Fruit fly (Drosophila melanogaster) whole organism, larva: ENCODE data around the gene Nt5a.

Experiments used
- noc ChIP-seq: fragments of 200-800 bp; sonication (Bioruptor generic); optimal IDR thresholded peaks from 3 replicates; lab custom pipeline; 2019; ENCODE audit warnings: missing biosample characterization, mild to moderate bottlenecking, missing genetic modification characterization, moderate library complexity

Gene Nt5a

dm6 chr3L:1300076-1300635, 7.1 kb downstream of the Nt5a start:
- peak; percentile 95 for TF ChIP-seq noc (tag; lab: Kevin White, UChicago)

dm6 chr3L:1298509-1298908, 8.7 kb downstream of the Nt5a start, which contains the start of gene scf:
scf (plus strand) TSS chr3L:1298672.
- no peak for TF ChIP-seq noc (tag; lab: Kevin White, UChicago)

- TF ChIP-seq noc (tag; lab: Kevin White, UChicago): no peak
Measured at dm6 chr3L:1295693-1296092, 11.5 kb downstream of the Nt5a start, which contains the start of gene Rabex-5. Rabex-5 (plus strand) TSS chr3L:1295913.

- TF ChIP-seq noc (tag; lab: Kevin White, UChicago): no peak
Measured at dm6 chr3L:1294835-1295234, 12.4 kb downstream of the Nt5a start.

- TF ChIP-seq noc (tag; lab: Kevin White, UChicago): no peak
Measured at dm6 chr3L:1280890-1281622, 26.2 kb downstream of the Nt5a start.

dm6 chr3L:1279685-1280084, 27.5 kb downstream of the Nt5a start:
- no peak for TF ChIP-seq noc (tag; lab: Kevin White, UChicago)

- TF ChIP-seq noc (tag; lab: Kevin White, UChicago): no peak
Measured at dm6 chr3L:1277937-1278336, 29.3 kb downstream of the Nt5a start.

dm6 chr3L:1275767-1276166, 31.5 kb downstream of the Nt5a start, which contains the start of gene CG32333:
CG32333 (plus strand) TSS chr3L:1275956.
- TF ChIP-seq noc (tag; lab: Kevin White, UChicago): no peak

dm6 chr3L:1269013-1269412, 38.2 kb downstream of the Nt5a start:
- TF ChIP-seq noc (tag; lab: Kevin White, UChicago): no peak

- TF ChIP-seq noc (tag; lab: Kevin White, UChicago): no peak
Measured at dm6 chr3L:1265423-1266002, 41.7 kb downstream of the Nt5a start.

- no peak for TF ChIP-seq noc (tag; lab: Kevin White, UChicago)
Measured at dm6 chr3L:1264998-1265397, 42.2 kb downstream of the Nt5a start.

dm6 chr3L:1258547-1258946, 48.7 kb downstream of the Nt5a start:
- no peak for TF ChIP-seq noc (tag; lab: Kevin White, UChicago)

dm6 chr3L:1256061-1256780, 51.0 kb downstream of the Nt5a start, which contains the start of gene tfc:
tfc (plus strand) TSS chr3L:1256449.
- no peak for TF ChIP-seq noc (tag; lab: Kevin White, UChicago)
